Worm (Caenorhabditis elegans) whole organism, L4 larva: ENCODE data around the gene elo-4.

Experiments used
- F26F4.8 ChIP-seq: fragments of 200-800 bp; sonication (Bioruptor generic); conservative IDR thresholded peaks from 2 replicates; pipeline ENCODE4 v1.3.6; 2022; ENCODE audit warnings: missing genetic modification characterization, missing compliant biosample characterization
- F49E8.2 ChIP-seq: sonication (generic microtip); optimal IDR thresholded peaks from 2 replicates; lab custom pipeline; 2016; ENCODE audit warnings: missing compliant biosample characterization, mild to moderate bottlenecking, missing genetic modification characterization, borderline replicate concordance
- T20F7.1 ChIP-seq: fragments of 200-800 bp; sonication (Bioruptor generic); optimal IDR thresholded peaks from 2 replicates; lab custom pipeline; 2018; ENCODE audit warnings: mild to moderate bottlenecking, missing genetic modification characterization, missing compliant biosample characterization
- Y5F2A.4 ChIP-seq: fragments of 200-800 bp; sonication (Bioruptor generic); optimal IDR thresholded peaks from 2 replicates; lab custom pipeline; 2018; ENCODE audit warnings: mild to moderate bottlenecking, missing genetic modification characterization, missing compliant biosample characterization
- ZK337.2 ChIP-seq: fragments of 200-800 bp; sonication (Bioruptor generic); IDR thresholded peaks from 2 replicates; pipeline ENCODE4 v1.3.6; 2022; ENCODE audit warnings: missing genetic modification reagents, missing genetic modification characterization, missing compliant biosample characterization
- ZK546.5 ChIP-seq, 2 experiments: sonication (generic microtip); optimal IDR thresholded peaks; 2 replicates each; lab custom pipeline; 2017; ENCODE audit warnings: missing biosample characterization in 2 of 2, missing genetic modification characterization in 2 of 2
- arid-1 ChIP-seq: fragments of 200-800 bp; sonication (Bioruptor generic); conservative IDR thresholded peaks from 2 replicates; pipeline ENCODE4 v1.3.6; 2022; ENCODE audit warnings: missing genetic modification reagents, missing genetic modification characterization, missing compliant biosample characterization
- ceh-28 ChIP-seq: fragments of 150-350 bp; optimal IDR thresholded peaks from 2 replicates; lab custom pipeline; 2014; ENCODE audit warnings: missing biosample characterization, missing genetic modification reagents, missing genetic modification characterization
- ceh-32 ChIP-seq: sonication (generic microtip); optimal IDR thresholded peaks from 2 replicates; lab custom pipeline; 2016; ENCODE audit warnings: mild to moderate bottlenecking, missing genetic modification characterization, missing compliant biosample characterization; ENCODE audit not compliant: poor library complexity
- ceh-44 ChIP-seq: fragments of 200-800 bp; sonication (Bioruptor generic); IDR thresholded peaks from 2 replicates; pipeline ENCODE4 v1.3.6; 2022; ENCODE audit warnings: missing genetic modification reagents, missing genetic modification characterization, missing compliant biosample characterization
- ceh-62 ChIP-seq: sonication (generic microtip); optimal IDR thresholded peaks from 2 replicates; lab custom pipeline; 2017; ENCODE audit warnings: missing biosample characterization, missing genetic modification characterization
- ces-1 ChIP-seq: fragments of 150-350 bp; sonication (generic microtip); optimal IDR thresholded peaks from 4 replicates; lab custom pipeline; 2014; ENCODE audit warnings: missing biosample characterization, missing genetic modification reagents, missing genetic modification characterization
- cey-2 ChIP-seq: sonication (generic microtip); optimal IDR thresholded peaks from 3 replicates; lab custom pipeline; 2017; ENCODE audit warnings: missing genetic modification characterization, mild to moderate bottlenecking, missing compliant biosample characterization, antibody characterized with exemption, borderline replicate concordance; ENCODE audit not compliant: insufficient read depth
- daf-12 ChIP-seq: fragments of 150-350 bp; optimal IDR thresholded peaks from 2 replicates; lab custom pipeline; 2014; ENCODE audit warnings: missing biosample characterization, missing genetic modification reagents, missing genetic modification characterization
- daf-19 ChIP-seq: fragments of 200-800 bp; sonication (Bioruptor generic); conservative IDR thresholded peaks from 2 replicates; pipeline ENCODE4 v1.3.6; 2022; ENCODE audit warnings: missing genetic modification characterization, missing compliant biosample characterization
- dmd-6 ChIP-seq: fragments of 200-800 bp; sonication (Bioruptor generic); IDR thresholded peaks from 2 replicates; pipeline ENCODE4 v1.3.6; 2022; ENCODE audit warnings: missing genetic modification reagents, missing genetic modification characterization, missing compliant biosample characterization
- dmd-8 ChIP-seq: fragments of 200-800 bp; sonication (Bioruptor generic); IDR thresholded peaks from 2 replicates; pipeline ENCODE4 v1.3.6; 2022; ENCODE audit warnings: missing genetic modification characterization, missing compliant biosample characterization
- egl-43 ChIP-seq: fragments of 200-800 bp; sonication (Bioruptor generic); IDR thresholded peaks from 2 replicates; pipeline ENCODE4 v1.3.6; 2022; ENCODE audit warnings: missing genetic modification reagents, missing genetic modification characterization, missing compliant biosample characterization
- fkh-10 ChIP-seq: fragments of 150-350 bp; optimal IDR thresholded peaks from 2 replicates; lab custom pipeline; 2014; ENCODE audit warnings: missing biosample characterization, missing genetic modification reagents, missing genetic modification characterization
- fos-1 ChIP-seq: fragments of 150-350 bp; optimal IDR thresholded peaks from 2 replicates; lab custom pipeline; 2014; ENCODE audit warnings: missing biosample characterization, missing genetic modification characterization
- gei-8 ChIP-seq: fragments of 200-800 bp; sonication (Bioruptor generic); optimal IDR thresholded peaks from 2 replicates; lab custom pipeline; 2018; ENCODE audit warnings: mild to moderate bottlenecking, missing genetic modification characterization, missing compliant biosample characterization
- lim-7 ChIP-seq: fragments of 200-800 bp; sonication (Bioruptor generic); IDR thresholded peaks from 2 replicates; pipeline ENCODE4 v1.3.6; 2022; ENCODE audit warnings: missing genetic modification characterization, missing compliant biosample characterization
- lin-1 ChIP-seq: fragments of 200-800 bp; sonication (Bioruptor generic); IDR thresholded peaks from 2 replicates; pipeline ENCODE4 v1.3.6; 2022; ENCODE audit warnings: missing genetic modification reagents, missing genetic modification characterization, missing compliant biosample characterization
- lin-15B ChIP-seq: fragments of 150-350 bp; sonication (generic microtip); optimal IDR thresholded peaks from 3 replicates; lab custom pipeline; 2014; ENCODE audit warnings: missing biosample characterization, missing genetic modification characterization
- lin-38 ChIP-seq: fragments of 200-800 bp; sonication (Bioruptor generic); IDR thresholded peaks from 2 replicates; pipeline ENCODE4 v1.3.6; 2022; ENCODE audit warnings: missing genetic modification reagents, missing genetic modification characterization, missing compliant biosample characterization
- madf-9 ChIP-seq: fragments of 200-800 bp; sonication (Bioruptor generic); conservative IDR thresholded peaks from 2 replicates; pipeline ENCODE4 v1.3.6; 2022; ENCODE audit warnings: missing genetic modification reagents, missing genetic modification characterization, missing compliant biosample characterization
- mdl-1 ChIP-seq, 2 experiments: fragments of 150-350 bp in 1 of 2; sonication (generic microtip) in 1 of 2; optimal IDR thresholded peaks; 2 replicates each; lab custom pipeline; 2014 to 2017; ENCODE audit warnings: missing biosample characterization in 2 of 2, missing genetic modification characterization in 2 of 2
- mdt-29 ChIP-seq: fragments of 200-800 bp; sonication (Bioruptor generic); IDR thresholded peaks from 2 replicates; pipeline ENCODE4 v1.3.6; 2022; ENCODE audit warnings: missing genetic modification reagents, missing genetic modification characterization, missing compliant biosample characterization
- mep-1 ChIP-seq: fragments of 150-350 bp; sonication (generic microtip); optimal IDR thresholded peaks from 3 replicates; lab custom pipeline; 2014; ENCODE audit warnings: missing biosample characterization, missing genetic modification characterization
- mxl-2 ChIP-seq: fragments of 200-800 bp; sonication (Bioruptor generic); conservative IDR thresholded peaks from 2 replicates; pipeline ENCODE4 v1.3.6; 2022; ENCODE audit warnings: missing genetic modification reagents, missing genetic modification characterization, missing compliant biosample characterization
- nhr-10 ChIP-seq: fragments of 150-350 bp; optimal IDR thresholded peaks from 2 replicates; lab custom pipeline; 2014; ENCODE audit warnings: missing biosample characterization, missing genetic modification characterization
- nhr-11 ChIP-seq: fragments of 150-350 bp; optimal IDR thresholded peaks from 2 replicates; lab custom pipeline; 2014; ENCODE audit warnings: missing biosample characterization, missing genetic modification characterization
- nhr-111 ChIP-seq: fragments of 200-800 bp; sonication (Bioruptor generic); optimal IDR thresholded peaks from 2 replicates; lab custom pipeline; 2018; ENCODE audit warnings: mild to moderate bottlenecking, missing genetic modification characterization, missing compliant biosample characterization
- nhr-28 ChIP-seq: fragments of 150-350 bp; optimal IDR thresholded peaks from 2 replicates; lab custom pipeline; 2014; ENCODE audit warnings: missing biosample characterization, missing genetic modification characterization
- nhr-41 ChIP-seq: fragments of 200-800 bp; sonication (Bioruptor generic); IDR thresholded peaks from 2 replicates; pipeline ENCODE4 v1.3.6; 2022; ENCODE audit warnings: missing genetic modification reagents, missing genetic modification characterization, missing compliant biosample characterization
- nhr-42 ChIP-seq: fragments of 200-800 bp; sonication (Bioruptor generic); IDR thresholded peaks from 2 replicates; pipeline ENCODE4 v1.3.6; 2022; ENCODE audit warnings: missing genetic modification characterization, missing compliant biosample characterization
- nhr-77 ChIP-seq: fragments of 150-350 bp; optimal IDR thresholded peaks from 2 replicates; lab custom pipeline; 2014; ENCODE audit warnings: missing biosample characterization, missing genetic modification characterization
- pha-4 ChIP-seq, 2 experiments: fragments of 150-350 bp in 1 of 2; fragments of 200-800 bp in 1 of 2; sonication (Bioruptor generic) in 1 of 2; IDR thresholded peaks in 1 of 2; optimal IDR thresholded peaks in 1 of 2; 2 replicates each; pipeline versions ENCODE4 v1.3.6 to Lab custom; 2014 to 2022; ENCODE audit warnings: missing genetic modification characterization in 2 of 2, missing genetic modification reagents in 2 of 2, missing biosample characterization in 1 of 2, missing compliant biosample characterization in 1 of 2
- pqm-1 ChIP-seq: sonication (generic microtip); optimal IDR thresholded peaks from 2 replicates; lab custom pipeline; 2017; ENCODE audit warnings: missing biosample characterization, missing genetic modification characterization
- rbr-2 ChIP-seq: sonication (generic microtip); optimal IDR thresholded peaks from 2 replicates; lab custom pipeline; 2016; ENCODE audit warnings: missing genotype, missing genetic modification characterization, missing compliant biosample characterization
- saeg-2 ChIP-seq: fragments of 200-800 bp; sonication (Bioruptor generic); IDR thresholded peaks from 2 replicates; pipeline ENCODE4 v1.3.6; 2022; ENCODE audit warnings: missing genetic modification reagents, missing genetic modification characterization, missing compliant biosample characterization
- skn-1 ChIP-seq: fragments of 150-350 bp; optimal IDR thresholded peaks from 2 replicates; lab custom pipeline; 2014; ENCODE audit warnings: missing biosample characterization, missing genetic modification characterization
- snpc-1.2 ChIP-seq: fragments of 200-800 bp; sonication (Bioruptor generic); IDR thresholded peaks from 2 replicates; pipeline ENCODE4 v1.3.6; 2022; ENCODE audit warnings: missing genetic modification reagents, missing genetic modification characterization, missing compliant biosample characterization
- snpc-4 ChIP-seq: fragments of 150-350 bp; optimal IDR thresholded peaks from 2 replicates; lab custom pipeline; 2014; ENCODE audit warnings: missing biosample characterization, missing genetic modification characterization
- unc-62 ChIP-seq, 3 experiments: fragments of 150-350 bp in 1 of 3; sonication (generic microtip); optimal IDR thresholded peaks in 2 of 3; peaks in 1 of 3; 1 replicate in 1 of 3; 2 replicates in 2 of 3; lab custom pipeline; 2014 to 2017; ENCODE audit warnings: missing biosample characterization in 3 of 3, missing genetic modification characterization in 3 of 3, missing genetic modification reagents in 3 of 3, missing genotype in 1 of 3
- vab-7 ChIP-seq: fragments of 200-800 bp; sonication (Bioruptor generic); IDR thresholded peaks from 2 replicates; pipeline ENCODE4 v1.3.6; 2022; ENCODE audit warnings: missing genetic modification reagents, missing genetic modification characterization, missing compliant biosample characterization
- zfp-2 ChIP-seq: sonication (generic microtip); optimal IDR thresholded peaks from 2 replicates; lab custom pipeline; 2016; ENCODE audit warnings: mild to moderate bottlenecking, missing genetic modification characterization, missing compliant biosample characterization
- zfp-3 ChIP-seq: fragments of 200-800 bp; sonication (Bioruptor generic); conservative IDR thresholded peaks from 2 replicates; pipeline ENCODE4 v1.3.6; 2022; ENCODE audit warnings: missing genetic modification reagents, missing genetic modification characterization, missing compliant biosample characterization
- zip-11 ChIP-seq: fragments of 200-800 bp; sonication (Bioruptor generic); IDR thresholded peaks from 2 replicates; pipeline ENCODE4 v1.3.6; 2022; ENCODE audit warnings: missing genetic modification characterization, missing compliant biosample characterization
- zip-2 ChIP-seq: fragments of 150-350 bp; optimal IDR thresholded peaks from 2 replicates; lab custom pipeline; 2014; ENCODE audit warnings: missing biosample characterization, missing genetic modification characterization
- ztf-7 ChIP-seq: fragments of 150-350 bp; optimal IDR thresholded peaks from 2 replicates; lab custom pipeline; 2014; ENCODE audit warnings: missing biosample characterization, missing genetic modification characterization

Gene elo-4

ce11 chrIII:9289815-9290214, 44.3 kb downstream of the elo-4 start:
- TF ChIP-seq zip-2 (tag; lab: Kevin White, UChicago) (no peak), arid-1 (GFP tag; lab: Robert Waterston, UW) (no peak), F49E8.2 (tag; lab: Kevin White, UChicago) (no peak), snpc-4 (tag; lab: Kevin White, UChicago) (no peak), mep-1 (tag; lab: Kevin White, UChicago) (no peak), ceh-32 (tag; lab: Kevin White, UChicago) (no peak), nhr-28 (tag; lab: Kevin White, UChicago) (peak; percentile 88), nhr-11 (no peak), nhr-41 (GFP tag; lab: Robert Waterston, UW) (no peak), lin-1 (GFP tag; lab: Robert Waterston, UW) (peak; percentile 37; the same call in 1 of the 2 replicates), ztf-7 (no peak), rbr-2 (tag; lab: Kevin White, UChicago) (no peak), nhr-111 (no peak), pha-4 (GFP tag; IDR thresholded peaks at IDR 0.05; lab: Robert Waterston, UW) (no peak), pha-4 (tag; optimal IDR thresholded peaks at IDR 0.05; lab: Kevin White, UChicago) (no peak), ZK337.2 (no peak), pqm-1 (peak; percentile 94), mdl-1 (tag; optimal IDR thresholded peaks at IDR 0.05; lab: Kevin White, UChicago) (peak in 1 of 2 experiments; percentile 7), cey-2 (no peak), saeg-2 (no peak), nhr-77 (tag; lab: Kevin White, UChicago) (peak; percentile 63), zfp-2 (tag; lab: Kevin White, UChicago) (no peak), madf-9 (GFP tag; lab: Robert Waterston, UW) (no peak), mxl-2 (GFP tag; lab: Robert Waterston, UW) (no peak), daf-19 (GFP tag; lab: Robert Waterston, UW) (no peak), dmd-8 (GFP tag; lab: Robert Waterston, UW) (no peak), nhr-10 (tag; lab: Kevin White, UChicago) (no peak), vab-7 (GFP tag; lab: Robert Waterston, UW) (no peak), ceh-62 (tag; lab: Kevin White, UChicago) (no peak), T20F7.1 (GFP tag; lab: Kevin White, UChicago) (peak; percentile 10), zip-11 (no peak), F26F4.8 (GFP tag; lab: Robert Waterston, UW) (no peak), egl-43 (no peak), daf-12 (no peak), skn-1 (no peak), lin-15B (tag; lab: Kevin White, UChicago) (no peak), ceh-28 (tag; lab: Kevin White, UChicago) (no peak), fos-1 (tag; lab: Kevin White, UChicago) (no peak), ces-1 (GFP tag; lab: Kevin White, UChicago) (no peak), ceh-44 (GFP tag; lab: Robert Waterston, UW) (no peak), mdt-29 (GFP tag; lab: Robert Waterston, UW) (no peak), ZK546.5 (tag; optimal IDR thresholded peaks at IDR 0.05; lab: Kevin White, UChicago) (no peak), lim-7 (GFP tag; lab: Robert Waterston, UW) (no peak), lin-38 (GFP tag; lab: Robert Waterston, UW) (no peak), dmd-6 (peak; percentile 95), Y5F2A.4 (GFP tag; lab: Kevin White, UChicago) (no peak), unc-62 (GFP tag; optimal IDR thresholded peaks at IDR 0.05 in 1 of 2; lab: Kevin White, UChicago) (peak in 1 of 2 experiments; percentile 94), unc-62 (tag; optimal IDR thresholded peaks at IDR 0.05; lab: Kevin White, UChicago) (no peak), snpc-1.2 (GFP tag; lab: Robert Waterston, UW) (no peak), fkh-10 (GFP tag; lab: Kevin White, UChicago) (no peak), gei-8 (GFP tag; lab: Kevin White, UChicago) (no peak), zfp-3 (GFP tag; lab: Robert Waterston, UW) (no peak), nhr-42 (no peak)
